Fruit fly (Drosophila melanogaster) Kc167 (cell line): ENCODE data around the gene CG14718.

Source experiments
- Myc ChIP-seq: fragments of >200 bp; optimal IDR thresholded peaks from 2 replicates; lab custom pipeline; 2017; ENCODE audit warnings: missing external identifiers
- Sin3A ChIP-seq: fragments of >200 bp; optimal IDR thresholded peaks from 2 replicates; lab custom pipeline; 2018; ENCODE audit warnings: missing external identifiers

DNA sequence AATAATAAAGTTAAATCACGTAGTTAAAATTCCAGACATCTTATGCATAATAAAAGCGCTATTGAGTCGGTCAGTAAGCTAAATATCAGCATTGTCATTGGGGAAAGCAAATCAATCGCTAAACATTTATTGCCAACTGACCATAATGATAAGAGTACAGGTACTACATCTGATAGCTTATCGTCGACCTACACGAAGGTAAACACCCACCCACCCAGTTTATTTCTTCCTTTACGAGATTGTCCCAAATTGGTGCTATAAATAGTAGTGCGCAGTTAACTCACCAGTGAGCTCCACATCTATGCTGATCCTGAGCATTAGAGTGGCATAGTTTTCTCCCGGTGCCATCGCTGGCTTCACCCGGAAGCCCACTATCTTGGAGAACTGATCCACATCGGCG, 16.7 kb upstream of the CG14718 start:
- no peak for TF ChIP-seq Myc (lab: Kevin White, UChicago)
- TF ChIP-seq Sin3A (lab: Kevin White, UChicago) = no peak
